Worm (Caenorhabditis elegans) whole organism, young adult: ENCODE data around the gene srh-149.

Experiments
- ama-1 ChIP-seq, 3 experiments: fragments of 150-350 bp in 1 of 3; sonication (generic microtip) in 2 of 3; optimal IDR thresholded peaks; 2 replicates each; lab custom pipeline; 2014 to 2018; ENCODE audit warnings: missing biosample characterization in 2 of 3, missing genetic modification characterization in 2 of 3, missing genetic modification reagents in 2 of 3
- dpl-1 ChIP-seq: fragments of 150-350 bp; optimal IDR thresholded peaks from 2 replicates; lab custom pipeline; 2014; ENCODE audit warnings: missing biosample characterization, missing genetic modification reagents, missing genetic modification characterization
- him-1 ChIP-seq: sonication (generic microtip); optimal IDR thresholded peaks from 2 replicates; lab custom pipeline; 2016; ENCODE audit warnings: missing genotype, missing genetic modification reagents, missing genetic modification characterization, missing compliant biosample characterization
- lsl-1 ChIP-seq: fragments of 200-800 bp; sonication (Bioruptor generic); optimal IDR thresholded peaks from 2 replicates; lab custom pipeline; 2018; ENCODE audit warnings: mild to moderate bottlenecking, missing genetic modification characterization, moderate library complexity, missing compliant biosample characterization
- nfya-2 ChIP-seq: fragments of 200-800 bp; sonication (Bioruptor generic); IDR thresholded peaks from 2 replicates; pipeline ENCODE4 v1.3.6; 2022; ENCODE audit warnings: missing genetic modification reagents, missing genetic modification characterization, missing compliant biosample characterization
- pha-4 ChIP-seq: fragments of 150-350 bp; sonication (generic microtip); optimal IDR thresholded peaks from 2 replicates; lab custom pipeline; 2014; ENCODE audit warnings: missing biosample characterization, missing genetic modification reagents, missing genetic modification characterization
- ztf-26 ChIP-seq: sonication (generic microtip); optimal IDR thresholded peaks from 2 replicates; lab custom pipeline; 2017; ENCODE audit warnings: missing genetic modification characterization, missing compliant biosample characterization

DNA sequence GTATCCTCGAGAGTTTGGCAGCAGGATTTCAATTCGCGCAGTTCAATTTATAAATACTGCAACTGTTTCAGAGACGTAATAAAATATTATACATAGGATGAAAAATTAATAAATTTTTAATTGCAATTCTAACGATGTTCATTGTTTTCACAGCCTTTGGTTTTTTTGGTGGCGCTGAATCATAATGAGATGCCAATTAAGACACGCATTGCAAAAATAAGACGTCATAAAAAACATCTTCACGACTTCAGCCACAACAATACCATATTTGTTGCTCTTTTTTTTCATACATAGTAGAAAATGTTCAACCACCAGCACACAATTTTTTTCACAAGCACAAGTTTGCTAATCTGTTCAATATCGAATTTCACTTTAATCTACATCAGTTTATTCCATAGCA is 31.3 kb upstream of the srh-149 start, which contains the start of gene str-56:
- TF ChIP-seq pha-4 = no peak
- TF ChIP-seq him-1 (tag; lab: Kevin White, UChicago) = no peak
- TF ChIP-seq lsl-1 (GFP tag; lab: Kevin White, UChicago) = no peak
- TF ChIP-seq nfya-2 (GFP tag; lab: Robert Waterston, UW) = no peak
- no peak for TF ChIP-seq dpl-1 (GFP tag; lab: Kevin White, UChicago)
- no peak for TF ChIP-seq ama-1 (optimal IDR thresholded peaks at IDR 0.05; lab: Kevin White, UChicago)
- TF ChIP-seq ama-1 (GFP tag; optimal IDR thresholded peaks at IDR 0.05; lab: Kevin White, UChicago) = no peak
- TF ChIP-seq ztf-26 = no peak
